Fruit fly (Drosophila melanogaster) whole organism, prepupa: ENCODE data around the gene Ubi-p63E.

Experiments
- CG11762 ChIP-seq: fragments of 200-800 bp; sonication (Bioruptor generic); optimal IDR thresholded peaks from 3 replicates; lab custom pipeline; 2016; ENCODE audit warnings: missing biosample characterization, missing genetic modification characterization; ENCODE audit not compliant: insufficient read depth
- CG11902 ChIP-seq: fragments of 200-800 bp; sonication (Bioruptor generic); optimal IDR thresholded peaks from 3 replicates; lab custom pipeline; 2016; ENCODE audit warnings: missing biosample characterization, missing genetic modification characterization
- CG1621 ChIP-seq: fragments of 200-800 bp; sonication (Bioruptor generic); optimal IDR thresholded peaks from 3 replicates; lab custom pipeline; 2018; ENCODE audit warnings: missing biosample characterization, mild to moderate bottlenecking, missing genetic modification characterization
- CG16779 ChIP-seq: fragments of 200-800 bp; sonication (Bioruptor generic); optimal IDR thresholded peaks from 3 replicates; lab custom pipeline; 2017; ENCODE audit warnings: missing biosample characterization, mild to moderate bottlenecking, missing genetic modification characterization
- CG31627 ChIP-seq: fragments of 200-800 bp; sonication (Bioruptor generic); optimal IDR thresholded peaks from 3 replicates; lab custom pipeline; 2016; ENCODE audit warnings: missing biosample characterization, missing genetic modification characterization
- CG3919 ChIP-seq: fragments of 200-800 bp; sonication (Bioruptor generic); optimal IDR thresholded peaks from 3 replicates; lab custom pipeline; 2016; ENCODE audit warnings: missing biosample characterization, missing genetic modification characterization
- CG4318 ChIP-seq: fragments of 200-800 bp; sonication (Bioruptor generic); optimal IDR thresholded peaks from 3 replicates; lab custom pipeline; 2017; ENCODE audit warnings: missing biosample characterization, mild to moderate bottlenecking, missing genetic modification characterization
- CG6163 ChIP-seq: fragments of 200-800 bp; sonication (Bioruptor generic); IDR thresholded peaks from 3 replicates; pipeline ENCODE4 v1.3.6; 2022; ENCODE audit warnings: missing biosample characterization, missing genetic modification characterization
- CG6792 ChIP-seq: fragments of 200-800 bp; sonication (Bioruptor generic); optimal IDR thresholded peaks from 3 replicates; lab custom pipeline; 2016; ENCODE audit warnings: missing biosample characterization, missing genetic modification characterization
- CG6808 ChIP-seq: fragments of 200-800 bp; sonication (Bioruptor generic); optimal IDR thresholded peaks from 3 replicates; lab custom pipeline; 2017; ENCODE audit warnings: missing biosample characterization, missing genetic modification characterization, mild to moderate bottlenecking, moderate library complexity, missing genetic modification reagents
- CG6854 ChIP-seq: fragments of 200-800 bp; sonication (Bioruptor generic); optimal IDR thresholded peaks from 2 replicates; lab custom pipeline; 2017; ENCODE audit warnings: missing biosample characterization, mild to moderate bottlenecking, missing genetic modification characterization
- CG7368 ChIP-seq: fragments of 200-800 bp; sonication (Bioruptor generic); optimal IDR thresholded peaks from 3 replicates; lab custom pipeline; 2016; ENCODE audit warnings: missing biosample characterization, missing genetic modification characterization
- CG8119 ChIP-seq: fragments of 200-800 bp; sonication (Bioruptor generic); IDR thresholded peaks from 3 replicates; pipeline ENCODE4 v1.3.6; 2022; ENCODE audit warnings: missing biosample characterization, missing genetic modification characterization
- CG8319 ChIP-seq: fragments of 200-800 bp; sonication (Bioruptor generic); optimal IDR thresholded peaks from 3 replicates; lab custom pipeline; 2016; ENCODE audit warnings: missing biosample characterization, missing genetic modification characterization
- CG9139 ChIP-seq: fragments of 200-800 bp; sonication (Bioruptor generic); optimal IDR thresholded peaks from 3 replicates; lab custom pipeline; 2017; ENCODE audit warnings: missing biosample characterization, mild to moderate bottlenecking, missing genetic modification characterization
- Eip75B ChIP-seq: fragments of 200-800 bp; sonication (Bioruptor generic); optimal IDR thresholded peaks from 3 replicates; lab custom pipeline; 2016; ENCODE audit warnings: missing biosample characterization, missing genetic modification characterization
- Eip78C ChIP-seq: fragments of 200-800 bp; sonication (Bioruptor generic); peaks from one replicate; lab custom pipeline; 2016; ENCODE audit warnings: missing biosample characterization, missing genetic modification characterization
- Eip93F ChIP-seq: fragments of 200-800 bp; sonication (Bioruptor generic); optimal IDR thresholded peaks from 2 replicates; lab custom pipeline; 2016; ENCODE audit warnings: missing biosample characterization, mild to moderate bottlenecking, missing genetic modification characterization
- Ets96B ChIP-seq: fragments of 200-800 bp; optimal IDR thresholded peaks from 2 replicates; lab custom pipeline; 2019; ENCODE audit warnings: missing biosample characterization, mild to moderate bottlenecking, missing genetic modification characterization, moderate library complexity
- Gug ChIP-seq: fragments of 200-800 bp; sonication (Bioruptor generic); IDR thresholded peaks from 2 replicates; pipeline ENCODE4 v1.3.6; 2022; ENCODE audit warnings: missing biosample characterization, missing genetic modification characterization
- Hr38 ChIP-seq: sonication (Bioruptor generic); optimal IDR thresholded peaks from 2 replicates; lab custom pipeline; 2016; ENCODE audit warnings: missing biosample characterization, missing genetic modification characterization
- Hr39 ChIP-seq: fragments of 200-800 bp; sonication (Bioruptor generic); optimal IDR thresholded peaks from 2 replicates; lab custom pipeline; 2016; ENCODE audit warnings: missing biosample characterization, missing genetic modification characterization
- Hr4 ChIP-seq: fragments of 200-800 bp; sonication (Bioruptor generic); optimal IDR thresholded peaks from 3 replicates; lab custom pipeline; 2016; ENCODE audit warnings: missing biosample characterization, missing genetic modification characterization
- Met ChIP-seq: fragments of 200-800 bp; sonication (Bioruptor generic); optimal IDR thresholded peaks from 3 replicates; lab custom pipeline; 2016; ENCODE audit warnings: missing biosample characterization, missing genetic modification characterization
- Smox ChIP-seq: fragments of 200-800 bp; sonication (Bioruptor generic); optimal IDR thresholded peaks from 3 replicates; lab custom pipeline; 2016; ENCODE audit warnings: missing biosample characterization, missing genetic modification characterization
- Sox102F ChIP-seq: fragments of 200-800 bp; sonication (Bioruptor generic); optimal IDR thresholded peaks from 2 replicates; lab custom pipeline; 2016; ENCODE audit warnings: missing biosample characterization, mild to moderate bottlenecking, missing genetic modification characterization
- achi ChIP-seq: fragments of 200-800 bp; sonication (Bioruptor generic); optimal IDR thresholded peaks from 3 replicates; lab custom pipeline; 2016; ENCODE audit warnings: missing biosample characterization, missing genetic modification characterization
- acj6 ChIP-seq: fragments of 200-800 bp; sonication (Bioruptor generic); optimal IDR thresholded peaks from 3 replicates; lab custom pipeline; 2016; ENCODE audit warnings: missing biosample characterization, missing genetic modification characterization
- cyc ChIP-seq: fragments of 200-800 bp; sonication (Bioruptor generic); optimal IDR thresholded peaks from 3 replicates; lab custom pipeline; 2016; ENCODE audit warnings: missing biosample characterization, missing genetic modification characterization
- dac ChIP-seq: fragments of 200-800 bp; sonication (Bioruptor generic); optimal IDR thresholded peaks from 2 replicates; lab custom pipeline; 2017; ENCODE audit warnings: missing biosample characterization, mild to moderate bottlenecking, missing genetic modification characterization
- dsx ChIP-seq: fragments of 200-800 bp; optimal IDR thresholded peaks from 3 replicates; lab custom pipeline; 2019; ENCODE audit warnings: missing biosample characterization, mild to moderate bottlenecking, missing genetic modification characterization, moderate library complexity; ENCODE audit not compliant: poor library complexity, severe bottlenecking
- fd59A ChIP-seq: fragments of 200-800 bp; sonication (Bioruptor generic); optimal IDR thresholded peaks from 2 replicates; lab custom pipeline; 2017; ENCODE audit warnings: missing biosample characterization, mild to moderate bottlenecking, missing genetic modification characterization, missing genetic modification reagents
- fd85E ChIP-seq: fragments of 200-800 bp; sonication (Bioruptor generic); optimal IDR thresholded peaks from 3 replicates; lab custom pipeline; 2016; ENCODE audit warnings: missing biosample characterization, missing genetic modification characterization
- fkh ChIP-seq: fragments of 200-800 bp; sonication (Bioruptor generic); optimal IDR thresholded peaks from 3 replicates; lab custom pipeline; 2017; ENCODE audit warnings: missing biosample characterization, mild to moderate bottlenecking, missing genetic modification characterization, moderate library complexity
- net ChIP-seq: fragments of 200-800 bp; sonication (Bioruptor generic); optimal IDR thresholded peaks from 3 replicates; lab custom pipeline; 2016; ENCODE audit warnings: missing biosample characterization, missing genetic modification characterization
- salr ChIP-seq, 2 experiments: fragments of 200-800 bp; sonication (Bioruptor generic); optimal IDR thresholded peaks; 3 replicates each; lab custom pipeline; 2016 to 2018; ENCODE audit warnings: missing biosample characterization in 2 of 2, missing genetic modification characterization in 2 of 2, mild to moderate bottlenecking in 1 of 2
- spab ChIP-seq: fragments of 200-800 bp; sonication (Bioruptor generic); optimal IDR thresholded peaks from 2 replicates; lab custom pipeline; 2017; ENCODE audit warnings: missing biosample characterization, mild to moderate bottlenecking, missing genetic modification characterization, missing genetic modification reagents
- ss ChIP-seq, 2 experiments: fragments of 200-800 bp; sonication (Bioruptor generic); optimal IDR thresholded peaks; 2 replicates in 1 of 2; 3 replicates in 1 of 2; lab custom pipeline; 2017 to 2018; ENCODE audit warnings: mild to moderate bottlenecking in 2 of 2, missing biosample characterization in 2 of 2, missing genetic modification characterization in 2 of 2, moderate library complexity in 1 of 2
- svp ChIP-seq: fragments of 200-800 bp; sonication (Bioruptor generic); peaks from one replicate; lab custom pipeline; 2016; ENCODE audit warnings: missing biosample characterization, missing genetic modification characterization
- vri ChIP-seq: fragments of 200-800 bp; sonication (Bioruptor generic); optimal IDR thresholded peaks from 3 replicates; lab custom pipeline; 2016; ENCODE audit warnings: missing biosample characterization, mild to moderate bottlenecking, missing genetic modification characterization

Gene Ubi-p63E

DNA sequence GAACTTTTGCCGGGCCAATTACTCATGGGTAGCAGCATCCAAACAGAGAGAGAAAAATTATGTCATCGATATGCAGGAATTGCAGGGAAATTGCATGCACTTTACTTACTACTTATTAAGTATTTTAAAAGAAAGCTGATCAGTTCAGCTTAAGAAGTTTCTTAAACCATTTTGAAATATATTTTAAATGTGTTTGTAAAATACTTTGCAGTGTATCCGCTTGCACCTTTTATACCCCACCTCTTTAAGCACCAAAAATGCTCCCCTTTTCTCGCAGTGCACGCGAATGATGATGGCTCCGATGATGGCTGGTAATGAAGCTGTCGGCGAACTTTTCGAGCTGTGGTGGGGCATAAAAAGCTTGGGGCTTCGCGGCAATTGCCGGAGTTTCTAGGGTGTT, 49.5 kb upstream of the Ubi-p63E start, which contains the start of gene CG14984 (continued):
- TF ChIP-seq Eip75B (GFP tag; lab: Kevin White, UChicago) = peak; percentile 81
- TF ChIP-seq fd59A (GFP tag; lab: Kevin White, UChicago) = peak; percentile 73
- TF ChIP-seq CG3919 (GFP tag; lab: Kevin White, UChicago) = peak; percentile 90
- TF ChIP-seq CG8319 (GFP tag; lab: Kevin White, UChicago) = peak; percentile 85
- TF ChIP-seq acj6 (GFP tag; lab: Kevin White, UChicago) = peak; percentile 84
- no peak for TF ChIP-seq fkh
- peak; percentile 76 for TF ChIP-seq CG11762 (GFP tag; lab: Kevin White, UChicago)
- peak; percentile 71 to 81 for TF ChIP-seq salr (GFP tag; optimal IDR thresholded peaks at IDR 0.05; lab: Kevin White, UChicago)
- TF ChIP-seq Sox102F (GFP tag; lab: Kevin White, UChicago) = peak; percentile 68
- peak; percentile 81 for TF ChIP-seq CG8119 (GFP tag; lab: Robert Waterston, UW)
- peak; percentile 91 for TF ChIP-seq CG6163
- peak; percentile 88 for TF ChIP-seq Ets96B
- TF ChIP-seq vri (GFP tag; lab: Kevin White, UChicago) = peak; percentile 59
- no peak for TF ChIP-seq Eip93F (GFP tag; lab: Kevin White, UChicago)

DNA sequence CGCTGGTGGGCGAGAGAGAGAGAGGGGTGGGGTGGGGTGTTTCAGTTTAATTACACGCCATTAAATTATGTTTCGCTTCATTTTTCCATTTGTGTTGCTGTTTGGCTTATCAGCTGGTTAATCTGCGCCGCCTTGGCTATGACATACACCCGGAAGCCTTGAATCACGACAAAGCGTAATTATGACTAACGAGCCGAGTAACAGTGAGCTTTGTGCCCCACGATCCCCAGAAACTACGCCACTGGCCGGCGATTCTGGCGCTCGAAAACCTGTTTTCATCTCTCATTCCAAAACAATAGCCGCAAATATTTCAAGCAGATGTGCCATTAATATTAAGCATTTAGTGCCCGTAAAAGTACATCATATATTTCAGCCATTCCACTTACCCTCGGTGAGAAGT, 48.9 kb upstream of the Ubi-p63E start:
- TF ChIP-seq CG6854 (GFP tag; lab: Kevin White, UChicago) (no peak), net (GFP tag; lab: Kevin White, UChicago) (no peak), fkh (no peak), CG6163 (peak; percentile 24; the same call in 1 of the 3 replicates), Eip78C (GFP tag; lab: Kevin White, UChicago) (peak; percentile 21), Hr39 (GFP tag; lab: Kevin White, UChicago) (no peak)

dm6 chr3L:3949205-3949604, 46.2 kb upstream of the Ubi-p63E start, which contains the start of gene CG14983:
TSS of gene CG14983 (minus strand) at chr3L:3949305.
- TF ChIP-seq CG6163 (no peak), svp (peak; percentile 37)
- TF ChIP-seq, all 60 proteins: peak for 1

- TF ChIP-seq dsx (GFP tag; lab: Kevin White, UChicago) (peak; percentile 14), CG8319 (GFP tag; lab: Kevin White, UChicago) (no peak)
Observed at dm6 chr3L:3947301-3947941, 44.4 kb upstream of the Ubi-p63E start, which contains the start of gene CG10853. TSS of gene CG10853 (plus strand) at chr3L:3947891.

DNA sequence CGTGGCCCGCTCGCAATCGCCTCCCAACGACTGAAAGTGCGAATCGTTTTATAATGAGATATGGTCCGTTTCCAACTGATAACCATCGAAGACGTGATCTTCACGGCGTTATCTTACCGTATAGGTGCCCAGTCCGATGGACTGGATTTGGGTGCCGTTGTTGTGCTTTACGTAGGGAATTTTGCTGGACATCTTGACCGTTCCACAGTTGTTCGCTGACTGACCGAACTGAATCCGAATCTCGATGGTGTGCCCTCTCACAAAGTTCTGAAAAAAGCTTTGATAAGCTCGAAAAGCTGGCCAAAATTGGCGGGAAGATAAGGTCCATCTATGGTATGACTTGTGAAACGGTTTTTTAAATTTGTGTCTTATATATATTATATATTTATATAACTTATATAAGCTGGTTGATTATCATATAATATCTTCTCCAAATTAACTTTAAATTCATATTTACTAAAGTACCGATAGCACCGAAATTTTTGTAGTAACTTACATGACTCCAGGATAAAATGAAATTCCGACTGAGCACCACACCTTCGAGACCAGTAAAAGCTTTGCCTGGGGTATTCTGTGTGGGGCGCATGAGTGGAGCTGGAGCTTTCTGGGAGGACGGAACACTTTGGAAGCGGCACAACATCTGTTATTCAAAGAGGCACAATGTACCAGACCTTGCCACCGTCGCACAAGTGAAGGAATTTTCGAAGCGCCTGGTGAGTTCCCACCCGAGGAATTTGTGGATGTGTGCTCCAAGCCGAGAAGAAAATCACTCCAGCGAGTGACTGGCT, 39.5 kb upstream of the Ubi-p63E start, which contains the start of the genes CG10863 and CG14982:
Gene CG10863 (minus strand): TSS at position 225 of the 788 bp plus-strand sequence.
Gene CG14982 (plus strand): TSS at position 470 of the 788 bp plus-strand sequence.
- TF ChIP-seq CG6163 (no peak), dac (GFP tag; lab: Kevin White, UChicago) (no peak), CG7368 (GFP tag; lab: Kevin White, UChicago) (no peak), CG9139 (GFP tag; lab: Kevin White, UChicago) (no peak), CG11762 (GFP tag; lab: Kevin White, UChicago) (no peak), CG4318 (GFP tag; lab: Kevin White, UChicago) (no peak), net (GFP tag; lab: Kevin White, UChicago) (no peak), fd59A (GFP tag; lab: Kevin White, UChicago) (no peak), fd85E (no peak), Hr38 (GFP tag; lab: Kevin White, UChicago) (no peak), Met (GFP tag; lab: Kevin White, UChicago) (no peak), ss (GFP tag; optimal IDR thresholded peaks at IDR 0.05; lab: Kevin White, UChicago) (no peak), Smox (GFP tag; lab: Kevin White, UChicago) (no peak), Gug (no peak), cyc (GFP tag; lab: Kevin White, UChicago) (no peak), CG11902 (no peak), CG1621 (no peak), achi (GFP tag; lab: Kevin White, UChicago) (no peak), dsx (GFP tag; lab: Kevin White, UChicago) (no peak), CG6792 (GFP tag; lab: Kevin White, UChicago) (no peak), Hr4 (no peak), spab (GFP tag; lab: Kevin White, UChicago) (no peak), CG6808 (GFP tag; lab: Kevin White, UChicago) (no peak), CG31627 (GFP tag; lab: Kevin White, UChicago) (no peak), CG16779 (tag; lab: Kevin White, UChicago) (no peak)
